Worm (Caenorhabditis elegans) whole organism, L4 larva: ENCODE measurements around the gene unc-8.

Experiments
- T26A8.4 ChIP-seq: fragments of 200-800 bp; sonication (Bioruptor generic); IDR thresholded peaks from 2 replicates; pipeline ENCODE4 v1.3.6; 2022; ENCODE audit warnings: missing genetic modification characterization, missing compliant biosample characterization
- Y48G9A.11 ChIP-seq: fragments of 200-800 bp; sonication (Bioruptor generic); IDR thresholded peaks from 2 replicates; pipeline ENCODE4 v1.3.6; 2022; ENCODE audit warnings: missing genetic modification reagents, missing genetic modification characterization, missing compliant biosample characterization
- Y5F2A.4 ChIP-seq: fragments of 200-800 bp; sonication (Bioruptor generic); optimal IDR thresholded peaks from 2 replicates; lab custom pipeline; 2018; ENCODE audit warnings: mild to moderate bottlenecking, missing genetic modification characterization, missing compliant biosample characterization
- Y75B8A.6 ChIP-seq: fragments of 200-800 bp; sonication (Bioruptor generic); IDR thresholded peaks from 2 replicates; pipeline ENCODE4 v1.3.6; 2022; ENCODE audit warnings: missing genetic modification reagents, missing genetic modification characterization, missing compliant biosample characterization
- ZK546.5 ChIP-seq, 2 experiments: sonication (generic microtip); optimal IDR thresholded peaks; 2 replicates each; lab custom pipeline; 2017; ENCODE audit warnings: missing biosample characterization in 2 of 2, missing genetic modification characterization in 2 of 2
- aha-1 ChIP-seq: fragments of 150-350 bp; peaks from one replicate; lab custom pipeline; 2014; ENCODE audit warnings: missing biosample characterization, missing genetic modification characterization
- attf-4 ChIP-seq: sonication (generic microtip); optimal IDR thresholded peaks from 3 replicates; lab custom pipeline; 2017; ENCODE audit warnings: missing biosample characterization, missing genetic modification characterization
- ceh-20 ChIP-seq: fragments of 200-800 bp; sonication (Bioruptor generic); IDR thresholded peaks from 2 replicates; pipeline ENCODE4 v1.3.6; 2022; ENCODE audit warnings: missing genetic modification reagents, missing genetic modification characterization, missing compliant biosample characterization
- ceh-32 ChIP-seq: sonication (generic microtip); optimal IDR thresholded peaks from 2 replicates; lab custom pipeline; 2016; ENCODE audit warnings: mild to moderate bottlenecking, missing genetic modification characterization, missing compliant biosample characterization; ENCODE audit not compliant: poor library complexity
- ctbp-1 ChIP-seq: fragments of 200-800 bp; sonication (Bioruptor generic); IDR thresholded peaks from 2 replicates; pipeline ENCODE4 v1.3.6; 2022; ENCODE audit warnings: missing genetic modification reagents, missing genetic modification characterization, missing compliant biosample characterization
- daf-12 ChIP-seq: fragments of 150-350 bp; optimal IDR thresholded peaks from 2 replicates; lab custom pipeline; 2014; ENCODE audit warnings: missing biosample characterization, missing genetic modification reagents, missing genetic modification characterization
- daf-19 ChIP-seq: fragments of 200-800 bp; sonication (Bioruptor generic); conservative IDR thresholded peaks from 2 replicates; pipeline ENCODE4 v1.3.6; 2022; ENCODE audit warnings: missing genetic modification characterization, missing compliant biosample characterization
- daf-8 ChIP-seq: fragments of 200-800 bp; sonication (Bioruptor generic); IDR thresholded peaks from 2 replicates; pipeline ENCODE4 v1.3.6; 2022; ENCODE audit warnings: missing genetic modification characterization, missing compliant biosample characterization
- dpl-1 ChIP-seq: fragments of 150-350 bp; optimal IDR thresholded peaks from 2 replicates; lab custom pipeline; 2014; ENCODE audit warnings: missing biosample characterization, missing genetic modification reagents, missing genetic modification characterization
- dve-1 ChIP-seq: sonication (generic microtip); optimal IDR thresholded peaks from 2 replicates; lab custom pipeline; 2017; ENCODE audit warnings: antibody characterized with exemption, mild to moderate bottlenecking, missing genetic modification characterization, missing compliant biosample characterization; ENCODE audit not compliant: insufficient read depth
- hlh-30 ChIP-seq: sonication (generic microtip); optimal IDR thresholded peaks from 2 replicates; lab custom pipeline; 2017; ENCODE audit warnings: antibody characterized with exemption, mild to moderate bottlenecking, missing genetic modification characterization, missing compliant biosample characterization; ENCODE audit not compliant: insufficient read depth
- jun-1 ChIP-seq: fragments of 150-350 bp; optimal IDR thresholded peaks from 2 replicates; lab custom pipeline; 2014; ENCODE audit warnings: missing biosample characterization, missing genetic modification reagents, missing genetic modification characterization
- lin-13 ChIP-seq: fragments of 150-350 bp; optimal IDR thresholded peaks from 2 replicates; lab custom pipeline; 2014; ENCODE audit warnings: missing biosample characterization, missing genetic modification reagents, missing genetic modification characterization
- lin-15B ChIP-seq: fragments of 150-350 bp; sonication (generic microtip); optimal IDR thresholded peaks from 3 replicates; lab custom pipeline; 2014; ENCODE audit warnings: missing biosample characterization, missing genetic modification characterization
- lin-38 ChIP-seq: fragments of 200-800 bp; sonication (Bioruptor generic); IDR thresholded peaks from 2 replicates; pipeline ENCODE4 v1.3.6; 2022; ENCODE audit warnings: missing genetic modification reagents, missing genetic modification characterization, missing compliant biosample characterization
- lir-3 ChIP-seq: sonication (generic microtip); optimal IDR thresholded peaks from 2 replicates; lab custom pipeline; 2016; ENCODE audit warnings: mild to moderate bottlenecking, missing genetic modification characterization, missing compliant biosample characterization
- madf-5 ChIP-seq, 2 experiments: fragments of 200-800 bp; sonication (Bioruptor generic); IDR thresholded peaks; 2 replicates each; pipeline ENCODE4 v1.3.6; 2022; ENCODE audit warnings: missing compliant biosample characterization in 2 of 2, missing genetic modification characterization in 2 of 2
- mdt-29 ChIP-seq: fragments of 200-800 bp; sonication (Bioruptor generic); IDR thresholded peaks from 2 replicates; pipeline ENCODE4 v1.3.6; 2022; ENCODE audit warnings: missing genetic modification reagents, missing genetic modification characterization, missing compliant biosample characterization
- mxl-3 ChIP-seq: fragments of 200-800 bp; sonication (Bioruptor generic); optimal IDR thresholded peaks from 2 replicates; lab custom pipeline; 2018; ENCODE audit warnings: mild to moderate bottlenecking, missing genetic modification characterization, missing compliant biosample characterization
- nhr-10 ChIP-seq: fragments of 150-350 bp; optimal IDR thresholded peaks from 2 replicates; lab custom pipeline; 2014; ENCODE audit warnings: missing biosample characterization, missing genetic modification characterization
- nhr-28 ChIP-seq: fragments of 150-350 bp; optimal IDR thresholded peaks from 2 replicates; lab custom pipeline; 2014; ENCODE audit warnings: missing biosample characterization, missing genetic modification characterization
- nhr-42 ChIP-seq: fragments of 200-800 bp; sonication (Bioruptor generic); IDR thresholded peaks from 2 replicates; pipeline ENCODE4 v1.3.6; 2022; ENCODE audit warnings: missing genetic modification characterization, missing compliant biosample characterization
- pqm-1 ChIP-seq: sonication (generic microtip); optimal IDR thresholded peaks from 2 replicates; lab custom pipeline; 2017; ENCODE audit warnings: missing biosample characterization, missing genetic modification characterization
- skn-1 ChIP-seq: fragments of 150-350 bp; optimal IDR thresholded peaks from 2 replicates; lab custom pipeline; 2014; ENCODE audit warnings: missing biosample characterization, missing genetic modification characterization
- snpc-1.2 ChIP-seq: fragments of 200-800 bp; sonication (Bioruptor generic); IDR thresholded peaks from 2 replicates; pipeline ENCODE4 v1.3.6; 2022; ENCODE audit warnings: missing genetic modification reagents, missing genetic modification characterization, missing compliant biosample characterization
- snpc-4 ChIP-seq: fragments of 150-350 bp; optimal IDR thresholded peaks from 2 replicates; lab custom pipeline; 2014; ENCODE audit warnings: missing biosample characterization, missing genetic modification characterization
- tag-97 ChIP-seq: fragments of 200-800 bp; sonication (Bioruptor generic); IDR thresholded peaks from 2 replicates; pipeline ENCODE4 v1.3.6; 2022; ENCODE audit warnings: missing genetic modification characterization, missing compliant biosample characterization
- tra-1 ChIP-seq: fragments of 200-800 bp; sonication (Bioruptor generic); IDR thresholded peaks from 2 replicates; pipeline ENCODE4 v1.3.6; 2022; ENCODE audit warnings: missing genetic modification reagents, missing genetic modification characterization, missing compliant biosample characterization
- zfp-2 ChIP-seq: sonication (generic microtip); optimal IDR thresholded peaks from 2 replicates; lab custom pipeline; 2016; ENCODE audit warnings: mild to moderate bottlenecking, missing genetic modification characterization, missing compliant biosample characterization
- zfp-3 ChIP-seq: fragments of 200-800 bp; sonication (Bioruptor generic); conservative IDR thresholded peaks from 2 replicates; pipeline ENCODE4 v1.3.6; 2022; ENCODE audit warnings: missing genetic modification reagents, missing genetic modification characterization, missing compliant biosample characterization
- zip-2 ChIP-seq: fragments of 150-350 bp; optimal IDR thresholded peaks from 2 replicates; lab custom pipeline; 2014; ENCODE audit warnings: missing biosample characterization, missing genetic modification characterization
- ztf-11 ChIP-seq: fragments of 150-350 bp; optimal IDR thresholded peaks from 2 replicates; lab custom pipeline; 2014; ENCODE audit warnings: missing biosample characterization, missing genetic modification characterization
- ztf-7 ChIP-seq: fragments of 150-350 bp; optimal IDR thresholded peaks from 2 replicates; lab custom pipeline; 2014; ENCODE audit warnings: missing biosample characterization, missing genetic modification characterization

unc-8 gene

DNA sequence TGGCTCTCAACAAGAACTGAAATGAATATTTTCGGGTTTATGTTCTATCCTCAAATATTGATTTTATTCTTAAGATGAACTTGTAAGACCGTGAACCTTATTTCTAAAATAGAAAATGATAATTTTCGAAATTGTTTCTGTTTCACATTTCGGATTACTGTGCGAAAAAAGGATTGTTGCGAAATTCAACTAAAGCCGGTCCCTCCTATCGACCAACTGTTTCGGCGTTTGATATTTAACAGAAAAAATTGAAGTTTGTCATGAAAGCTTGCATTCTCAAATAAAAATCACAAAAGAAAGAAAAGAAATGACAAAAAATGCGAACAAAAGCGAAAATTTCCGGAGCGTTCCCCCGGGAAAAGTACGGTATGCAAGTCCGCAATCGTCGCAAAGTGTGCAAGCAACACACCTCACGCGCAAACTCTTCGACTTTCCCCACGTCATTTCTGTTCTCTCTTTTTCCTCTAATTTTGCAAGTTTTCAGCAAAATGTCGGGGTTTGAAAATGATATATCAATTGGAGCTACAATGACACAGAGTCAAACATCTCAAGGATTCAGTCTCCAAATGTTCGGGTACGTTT is 47.8 kb upstream of the unc-8 start, which contains the start of gene C34D4.4 (continued):
- TF ChIP-seq skn-1 (no peak), T26A8.4 (GFP tag; lab: Robert Waterston, UW) (no peak), lin-13 (GFP tag; lab: Kevin White, UChicago) (peak; percentile 27), tra-1 (no peak), nhr-42 (no peak), dpl-1 (peak; percentile 58), mdt-29 (GFP tag; lab: Robert Waterston, UW) (no peak), zfp-2 (tag; lab: Kevin White, UChicago) (no peak), madf-5 (GFP tag; IDR thresholded peaks at IDR 0.05; lab: Robert Waterston, UW) (no peak), lir-3 (tag; lab: Kevin White, UChicago) (no peak), pqm-1 (tag; lab: Kevin White, UChicago) (no peak), ZK546.5 (tag; optimal IDR thresholded peaks at IDR 0.05; lab: Kevin White, UChicago) (no peak), lin-38 (GFP tag; lab: Robert Waterston, UW) (no peak), zfp-3 (GFP tag; lab: Robert Waterston, UW) (no peak), zip-2 (no peak), daf-12 (tag; lab: Kevin White, UChicago) (no peak), hlh-30 (peak; percentile 1), mxl-3 (no peak), jun-1 (tag; lab: Kevin White, UChicago) (no peak), daf-19 (GFP tag; lab: Robert Waterston, UW) (no peak), snpc-1.2 (GFP tag; lab: Robert Waterston, UW) (no peak), ctbp-1 (GFP tag; lab: Robert Waterston, UW) (no peak), dve-1 (tag; lab: Kevin White, UChicago) (no peak), attf-4 (tag; lab: Kevin White, UChicago) (no peak), daf-8 (GFP tag; lab: Robert Waterston, UW) (no peak), nhr-10 (no peak), Y75B8A.6 (GFP tag; lab: Robert Waterston, UW) (no peak), nhr-28 (tag; lab: Kevin White, UChicago) (peak; percentile 5), snpc-4 (tag; lab: Kevin White, UChicago) (no peak), ceh-20 (GFP tag; lab: Robert Waterston, UW) (no peak), ztf-11 (tag; lab: Kevin White, UChicago) (no peak), lin-15B (tag; lab: Kevin White, UChicago) (no peak), tag-97 (GFP tag; lab: Robert Waterston, UW) (no peak), Y5F2A.4 (no peak)

- TF ChIP-seq Y75B8A.6 (GFP tag; lab: Robert Waterston, UW) (no peak), Y48G9A.11 (no peak), lin-13 (GFP tag; lab: Kevin White, UChicago) (no peak), nhr-42 (no peak), ztf-7 (no peak)
Measured at ce11 chrIV:7152409-7152808, 44.5 kb upstream of the unc-8 start, which contains the start of gene col-113. Gene col-113, minus strand, starts transcription at chrIV:7152509.

ce11 chrIV:7153362-7153761 is 43.6 kb upstream of the unc-8 start, which contains the start of gene C34D4.3:
Gene C34D4.3, plus strand, starts transcription at chrIV:7153662.
- TF ChIP-seq aha-1 (tag; lab: Kevin White, UChicago) (peak; percentile 10), ceh-32 (tag; lab: Kevin White, UChicago) (no peak)
- TF ChIP-seq, all 104 proteins: peak for 1
